Worm (Caenorhabditis elegans): Measurements from ENCODE around the gene F26H11.4.

- TF ChIP-seq ama-1 (optimal IDR thresholded peaks at IDR 0.05) (peak; percentile 87), nhr-77 (tag; optimal IDR thresholded peaks at IDR 0.05) (no peak)
Measured at ce11 chrII:14401098-14401497, 7.3 kb upstream of the F26H11.4 start.

Measured in whole organism, L3 larva.